Worm (Caenorhabditis elegans) whole organism, young adult: ENCODE measurements around the gene F10E9.3.
A peak's percentile ranks its signal among the peaks of the same experiment; 100 is the strongest.

Source experiments
- Y53G8AR.9 ChIP-seq: fragments of 200-800 bp; sonication (Bioruptor generic); conservative IDR thresholded peaks from 2 replicates; pipeline ENCODE4 v1.3.6; 2022; ENCODE audit warnings: missing genetic modification reagents, missing genetic modification characterization, missing compliant biosample characterization
- ceh-58 ChIP-seq: fragments of 200-800 bp; sonication (Bioruptor generic); IDR thresholded peaks from 2 replicates; pipeline ENCODE4 v1.3.6; 2022; ENCODE audit warnings: missing genetic modification characterization, missing compliant biosample characterization
- hmg-1.2 ChIP-seq: fragments of 200-800 bp; sonication (Bioruptor generic); IDR thresholded peaks from 2 replicates; pipeline ENCODE4 v1.3.6; 2022; ENCODE audit warnings: missing genetic modification reagents, missing genetic modification characterization, missing compliant biosample characterization

ce11 chrIII:8354644-8355461 lies 44.0 kb downstream of the F10E9.3 start, which contains the start of gene unc-116:
- no peak for TF ChIP-seq Y53G8AR.9 (GFP tag; lab: Robert Waterston, UW)
- TF ChIP-seq hmg-1.2 (GFP tag; lab: Robert Waterston, UW) = peak; percentile 34; the same call in 1 of the 2 replicates
- TF ChIP-seq ceh-58 (GFP tag; lab: Robert Waterston, UW) = no peak
